Fruit fly (Drosophila melanogaster) whole organism, embryonic: Measurements from ENCODE around the gene Gr28a.

Source experiments
- CG13296 ChIP-seq: fragments of 200-800 bp; sonication (Bioruptor generic); optimal IDR thresholded peaks from 3 replicates; lab custom pipeline; 2018; ENCODE audit warnings: missing biosample characterization, mild to moderate bottlenecking, missing genetic modification characterization
- Sox102F ChIP-seq: fragments of 200-800 bp; sonication (Bioruptor generic); optimal IDR thresholded peaks from 2 replicates; lab custom pipeline; 2018; ENCODE audit warnings: missing biosample characterization, mild to moderate bottlenecking, missing genetic modification characterization, moderate library complexity
- Vsx1 ChIP-seq: fragments of 200-800 bp; sonication (Bioruptor generic); optimal IDR thresholded peaks from 2 replicates; lab custom pipeline; 2017; ENCODE audit warnings: missing biosample characterization, mild to moderate bottlenecking, missing genetic modification characterization, missing genetic modification reagents
- br ChIP-seq: fragments of >200 bp; optimal IDR thresholded peaks from 2 replicates; lab custom pipeline; 2017
- dmrt11E ChIP-seq: fragments of 200-800 bp; sonication (Bioruptor generic); optimal IDR thresholded peaks from 3 replicates; lab custom pipeline; 2018; ENCODE audit warnings: missing biosample characterization, mild to moderate bottlenecking, missing genetic modification characterization, moderate library complexity
- kay ChIP-seq: fragments of 200-800 bp; sonication (Bioruptor generic); optimal IDR thresholded peaks from 2 replicates; lab custom pipeline; 2016; ENCODE audit warnings: missing biosample characterization, missing genetic modification characterization

DNA sequence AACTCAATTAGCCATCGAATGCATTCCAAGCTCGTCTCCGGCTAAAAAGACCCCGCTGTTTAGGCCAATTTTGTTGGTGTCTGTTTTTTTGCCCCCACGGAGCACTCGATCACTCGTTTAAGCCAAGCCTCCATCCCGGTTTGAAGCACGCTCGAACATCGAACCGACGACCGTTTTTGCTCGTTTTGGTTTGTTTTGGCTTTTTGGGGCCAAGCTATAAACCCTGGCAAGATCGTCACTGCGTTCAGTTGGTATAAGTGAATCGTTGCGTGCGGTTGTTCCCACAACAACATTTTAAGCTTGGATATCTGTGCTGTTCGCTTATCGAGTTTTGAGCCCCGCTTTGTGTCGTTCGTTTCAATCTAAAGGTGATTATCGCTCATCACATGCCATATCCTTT lies 12.3 kb upstream of the Gr28a start, which contains the start of gene CG6055:
- TF ChIP-seq CG13296 (GFP tag; lab: Kevin White, UChicago): no peak
- no peak for TF ChIP-seq Sox102F (GFP tag; lab: Kevin White, UChicago)
- TF ChIP-seq Vsx1 (GFP tag; lab: Kevin White, UChicago): no peak
- TF ChIP-seq br (lab: Kevin White, UChicago): no peak
- TF ChIP-seq kay (GFP tag; lab: Kevin White, UChicago): no peak
- no peak for TF ChIP-seq dmrt11E (tag; lab: Kevin White, UChicago)
